Fruit fly (Drosophila melanogaster) whole organism, embryonic: Measurements from ENCODE around the gene CG12279.

Experiments used
- Adf1 ChIP-seq: fragments of 200-800 bp; sonication (Bioruptor generic); IDR thresholded peaks from 2 replicates; pipeline ENCODE4 v1.3.6; 2022; ENCODE audit warnings: missing biosample characterization, missing genetic modification characterization
- Asciz ChIP-seq: fragments of 200-800 bp; sonication (Bioruptor generic); optimal IDR thresholded peaks from 2 replicates; lab custom pipeline; 2017; ENCODE audit warnings: missing biosample characterization, mild to moderate bottlenecking, missing genetic modification characterization, missing genetic modification reagents
- CG10274 ChIP-seq: fragments of 200-800 bp; sonication (Bioruptor generic); optimal IDR thresholded peaks from 3 replicates; lab custom pipeline; 2017; ENCODE audit warnings: missing biosample characterization, mild to moderate bottlenecking, missing genetic modification characterization
- CG10321 ChIP-seq: fragments of 200-800 bp; sonication (Bioruptor generic); IDR thresholded peaks from 2 replicates; pipeline ENCODE4 v1.3.6; 2022; ENCODE audit warnings: missing biosample characterization, missing genetic modification characterization
- CG10366 ChIP-seq: fragments of 200-800 bp; sonication (Bioruptor generic); IDR thresholded peaks from 2 replicates; pipeline ENCODE4 v1.3.6; 2022; ENCODE audit warnings: missing biosample characterization, missing genetic modification characterization
- CG11695 ChIP-seq: fragments of 200-800 bp; sonication (Bioruptor generic); IDR thresholded peaks from 3 replicates; pipeline ENCODE4 v1.3.6; 2022; ENCODE audit warnings: missing biosample characterization, missing genetic modification characterization
- CG12104 ChIP-seq: fragments of 200-800 bp; sonication (Bioruptor generic); optimal IDR thresholded peaks from 3 replicates; lab custom pipeline; 2016; ENCODE audit warnings: missing biosample characterization, missing genetic modification characterization
- CG12236 ChIP-seq: fragments of 200-800 bp; sonication (Bioruptor generic); optimal IDR thresholded peaks from 2 replicates; lab custom pipeline; 2016; ENCODE audit warnings: missing biosample characterization, missing genetic modification characterization
- CG15011 ChIP-seq: fragments of 200-800 bp; sonication (Bioruptor generic); optimal IDR thresholded peaks from 3 replicates; lab custom pipeline; 2018; ENCODE audit warnings: missing biosample characterization, mild to moderate bottlenecking, missing genetic modification characterization
- CG1602 ChIP-seq: fragments of 200-800 bp; sonication (Bioruptor generic); optimal IDR thresholded peaks from 3 replicates; lab custom pipeline; 2016; ENCODE audit warnings: missing biosample characterization, missing genetic modification characterization
- CG16779 ChIP-seq: fragments of 200-800 bp; sonication (Bioruptor generic); IDR thresholded peaks from 2 replicates; pipeline ENCODE4 v1.3.6; 2022; ENCODE audit warnings: missing biosample characterization, missing genetic modification characterization
- CG1832 ChIP-seq: fragments of 200-800 bp; sonication (Bioruptor generic); optimal IDR thresholded peaks from 2 replicates; lab custom pipeline; 2017; ENCODE audit warnings: missing biosample characterization, mild to moderate bottlenecking, missing genetic modification characterization, inconsistent platforms
- CG18764 ChIP-seq: fragments of 200-800 bp; sonication (Bioruptor generic); optimal IDR thresholded peaks from 3 replicates; lab custom pipeline; 2016; ENCODE audit warnings: missing biosample characterization, missing genetic modification characterization
- CG2678 ChIP-seq: fragments of 200-800 bp; sonication (Bioruptor generic); optimal IDR thresholded peaks from 3 replicates; lab custom pipeline; 2019; ENCODE audit warnings: missing biosample characterization, mild to moderate bottlenecking, missing genetic modification characterization, moderate library complexity
- CG30020 ChIP-seq: fragments of 200-800 bp; optimal IDR thresholded peaks from 2 replicates; lab custom pipeline; 2019; ENCODE audit warnings: missing biosample characterization, mild to moderate bottlenecking, missing genetic modification characterization, moderate library complexity
- CG3163 ChIP-seq: fragments of 200-800 bp; sonication (Bioruptor generic); optimal IDR thresholded peaks from 3 replicates; lab custom pipeline; 2016; ENCODE audit warnings: missing biosample characterization, missing genetic modification characterization
- CG32532 ChIP-seq: fragments of 200-800 bp; sonication (Bioruptor generic); IDR thresholded peaks from 2 replicates; pipeline ENCODE4 v1.3.6; 2022; ENCODE audit warnings: missing biosample characterization, missing genetic modification characterization
- CG3281 ChIP-seq: fragments of 200-800 bp; sonication (Bioruptor generic); optimal IDR thresholded peaks from 3 replicates; lab custom pipeline; 2017; ENCODE audit warnings: missing biosample characterization, mild to moderate bottlenecking, missing genetic modification characterization
- CG34422 ChIP-seq: fragments of 200-800 bp; sonication (Bioruptor generic); IDR thresholded peaks from 3 replicates; pipeline ENCODE4 v1.3.6; 2022; ENCODE audit warnings: missing biosample characterization, missing genetic modification characterization
- CG42726 ChIP-seq: fragments of 200-800 bp; sonication (Bioruptor generic); IDR thresholded peaks from 2 replicates; pipeline ENCODE4 v1.3.6; 2022; ENCODE audit warnings: missing biosample characterization, missing genetic modification characterization; ENCODE audit not compliant: partially characterized antibody
- CG5180 ChIP-seq: fragments of 200-800 bp; sonication (Bioruptor generic); optimal IDR thresholded peaks from 3 replicates; lab custom pipeline; 2017; ENCODE audit warnings: missing biosample characterization, missing genetic modification characterization, mild to moderate bottlenecking, moderate library complexity, missing genetic modification reagents
- CG9215 ChIP-seq: fragments of 200-800 bp; sonication (Bioruptor generic); IDR thresholded peaks from 2 replicates; pipeline ENCODE4 v1.3.6; 2022; ENCODE audit warnings: missing biosample characterization, missing genetic modification characterization
- D19A ChIP-seq: fragments of 200-800 bp; optimal IDR thresholded peaks from 3 replicates; lab custom pipeline; 2019; ENCODE audit warnings: missing biosample characterization, mild to moderate bottlenecking, missing genetic modification characterization, moderate library complexity
- Dfd ChIP-seq, 2 experiments: fragments of >200 bp; optimal IDR thresholded peaks; 2 replicates each; lab custom pipeline; 2017; ENCODE audit warnings: missing biosample characterization in 2 of 2, missing genetic modification characterization in 2 of 2
- Elba2 ChIP-seq: fragments of 200-800 bp; sonication (Bioruptor generic); optimal IDR thresholded peaks from 3 replicates; lab custom pipeline; 2016; ENCODE audit warnings: missing biosample characterization, missing genetic modification characterization
- Fer1 ChIP-seq: fragments of 200-800 bp; sonication (Bioruptor generic); optimal IDR thresholded peaks from 2 replicates; lab custom pipeline; 2017; ENCODE audit warnings: missing biosample characterization, mild to moderate bottlenecking, missing genetic modification characterization
- Hand ChIP-seq: fragments of 200-800 bp; sonication (Bioruptor generic); optimal IDR thresholded peaks from 2 replicates; lab custom pipeline; 2017; ENCODE audit warnings: mild to moderate bottlenecking, missing biosample characterization, missing genetic modification reagents, missing genetic modification characterization
- Hmr ChIP-seq: fragments of 200-800 bp; sonication (Bioruptor generic); optimal IDR thresholded peaks from 3 replicates; lab custom pipeline; 2017; ENCODE audit warnings: mild to moderate bottlenecking, missing biosample characterization, missing genetic modification reagents, missing genetic modification characterization
- Lhr ChIP-seq: fragments of 200-800 bp; sonication (Bioruptor generic); optimal IDR thresholded peaks from 3 replicates; lab custom pipeline; 2017; ENCODE audit warnings: mild to moderate bottlenecking, missing biosample characterization, missing genetic modification reagents, missing genetic modification characterization
- Lim3 ChIP-seq: fragments of 200-800 bp; sonication (Bioruptor generic); IDR thresholded peaks from 2 replicates; pipeline ENCODE4 v1.3.6; 2022; ENCODE audit warnings: missing biosample characterization, missing genetic modification characterization
- Mad ChIP-seq: fragments of 200-800 bp; sonication (Bioruptor generic); optimal IDR thresholded peaks from 2 replicates; lab custom pipeline; 2016; ENCODE audit warnings: missing biosample characterization, missing genetic modification characterization
- NfI ChIP-seq: fragments of 200-800 bp; sonication (Bioruptor generic); optimal IDR thresholded peaks from 3 replicates; lab custom pipeline; 2018; ENCODE audit warnings: missing biosample characterization, mild to moderate bottlenecking, missing genetic modification characterization, moderate library complexity
- Sox100B ChIP-seq: fragments of 200-800 bp; sonication (Bioruptor generic); optimal IDR thresholded peaks from 3 replicates; lab custom pipeline; 2018; ENCODE audit warnings: missing biosample characterization, mild to moderate bottlenecking, missing genetic modification characterization
- Taf1 ChIP-seq: fragments of 200-800 bp; sonication (Bioruptor generic); IDR thresholded peaks from 2 replicates; pipeline ENCODE4 v1.3.6; 2022; ENCODE audit warnings: missing biosample characterization, missing genetic modification characterization
- bigmax ChIP-seq: fragments of 200-800 bp; sonication (Bioruptor generic); optimal IDR thresholded peaks from 2 replicates; lab custom pipeline; 2018; ENCODE audit warnings: missing biosample characterization, mild to moderate bottlenecking, missing genetic modification characterization
- dmrt99B ChIP-seq: fragments of 200-800 bp; sonication (Bioruptor generic); optimal IDR thresholded peaks from 2 replicates; lab custom pipeline; 2018; ENCODE audit warnings: missing biosample characterization, mild to moderate bottlenecking, missing genetic modification characterization, moderate library complexity
- esg ChIP-seq: fragments of 200-800 bp; sonication (Bioruptor generic); conservative IDR thresholded peaks from 2 replicates; pipeline ENCODE4 v1.3.6; 2022; ENCODE audit warnings: missing biosample characterization, missing genetic modification characterization
- ewg ChIP-seq: fragments of 200-800 bp; sonication (Bioruptor generic); optimal IDR thresholded peaks from 3 replicates; lab custom pipeline; 2017; ENCODE audit warnings: mild to moderate bottlenecking, missing biosample characterization, missing genetic modification reagents, missing genetic modification characterization
- exex ChIP-seq: fragments of 200-800 bp; sonication (Bioruptor generic); optimal IDR thresholded peaks from 4 replicates; lab custom pipeline; 2018; ENCODE audit warnings: missing biosample characterization, mild to moderate bottlenecking, missing genetic modification characterization, moderate library complexity
- fd102C ChIP-seq: fragments of 200-800 bp; sonication (Bioruptor generic); optimal IDR thresholded peaks from 2 replicates; lab custom pipeline; 2018; ENCODE audit warnings: missing biosample characterization, mild to moderate bottlenecking, missing genetic modification characterization, moderate library complexity
- fu2 ChIP-seq: fragments of 200-800 bp; sonication (Bioruptor generic); optimal IDR thresholded peaks from 2 replicates; lab custom pipeline; 2016; ENCODE audit warnings: missing biosample characterization, missing genetic modification characterization
- grau ChIP-seq: fragments of 200-800 bp; optimal IDR thresholded peaks from 3 replicates; lab custom pipeline; 2019; ENCODE audit warnings: missing biosample characterization, mild to moderate bottlenecking, missing genetic modification characterization, moderate library complexity
- h ChIP-seq: fragments of >200 bp; optimal IDR thresholded peaks from 2 replicates; lab custom pipeline; 2017
- ind ChIP-seq: fragments of 200-800 bp; sonication (Bioruptor generic); optimal IDR thresholded peaks from 3 replicates; lab custom pipeline; 2016; ENCODE audit warnings: missing biosample characterization, missing genetic modification characterization
- lab ChIP-seq: fragments of 200-800 bp; sonication (Bioruptor generic); optimal IDR thresholded peaks from 3 replicates; lab custom pipeline; 2017; ENCODE audit warnings: missing biosample characterization, missing genetic modification characterization, mild to moderate bottlenecking, moderate library complexity, missing genetic modification reagents
- lmd ChIP-seq: fragments of 200-800 bp; sonication (Bioruptor generic); IDR thresholded peaks from 2 replicates; pipeline ENCODE4 v1.3.6; 2022; ENCODE audit warnings: missing biosample characterization, missing genetic modification characterization
- lola ChIP-seq, 3 experiments: fragments of >200 bp in 2 of 3; fragments of 200-800 bp in 1 of 3; sonication (Bioruptor generic) in 1 of 3; optimal IDR thresholded peaks; 2 replicates each; lab custom pipeline; 2017 to 2019; ENCODE audit warnings: missing biosample characterization in 3 of 3, missing genetic modification characterization in 3 of 3, mild to moderate bottlenecking in 1 of 3, moderate library complexity in 1 of 3
- slp2 ChIP-seq: fragments of 200-800 bp; sonication (Bioruptor generic); optimal IDR thresholded peaks from 2 replicates; lab custom pipeline; 2016; ENCODE audit warnings: missing biosample characterization, missing genetic modification characterization
- trem ChIP-seq: fragments of 200-800 bp; optimal IDR thresholded peaks from 3 replicates; lab custom pipeline; 2019; ENCODE audit warnings: missing biosample characterization, mild to moderate bottlenecking, missing genetic modification characterization, moderate library complexity

CG12279 gene

DNA sequence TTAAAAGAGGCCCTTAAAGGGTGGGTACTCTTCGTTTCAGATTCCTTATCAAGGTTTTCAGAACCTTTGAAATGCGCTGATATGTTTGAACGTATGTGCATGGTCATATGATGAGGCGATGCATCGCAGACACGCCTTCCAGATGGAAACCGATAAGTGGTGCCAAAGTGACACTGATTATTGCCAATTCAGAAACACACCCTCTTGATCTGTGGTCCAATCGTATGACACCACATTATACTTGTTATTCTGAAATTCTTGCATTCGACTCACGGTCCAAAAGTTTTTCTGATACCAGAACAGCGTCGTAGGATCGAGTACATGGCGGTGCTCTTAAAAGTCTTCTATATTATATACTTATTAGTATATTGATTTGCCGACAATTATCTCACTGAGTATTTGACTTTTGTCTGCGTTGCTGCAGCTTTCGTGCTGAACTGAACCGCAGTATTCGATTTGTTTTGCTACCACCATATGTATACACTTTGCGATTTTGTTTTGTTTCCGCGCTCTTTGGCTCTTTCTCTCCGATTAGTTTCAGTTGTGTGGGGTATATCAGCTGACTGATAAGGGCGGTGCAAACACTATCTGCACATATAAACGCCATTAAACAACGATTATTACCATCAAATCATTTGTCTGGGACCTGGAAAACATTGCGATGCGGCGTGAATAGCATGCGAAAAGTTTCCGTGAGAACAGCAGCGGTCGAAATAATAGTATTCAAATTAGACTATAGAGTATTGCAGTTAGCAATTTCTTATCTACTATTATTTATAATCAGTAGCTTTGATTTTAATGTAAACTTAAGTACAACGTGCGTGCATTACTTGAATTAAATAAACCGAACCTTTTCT is 15.7 kb downstream of the CG12279 start (continued):
- no peak for TF ChIP-seq Elba2 (GFP tag; lab: Kevin White, UChicago)
- no peak for TF ChIP-seq CG9215 (GFP tag; lab: Robert Waterston, UW)
- no peak for TF ChIP-seq fd102C (GFP tag; lab: Kevin White, UChicago)
- no peak for TF ChIP-seq dmrt99B (tag; lab: Kevin White, UChicago)
- no peak for TF ChIP-seq lola (GFP tag; optimal IDR thresholded peaks at IDR 0.05; lab: Kevin White, UChicago)
- TF ChIP-seq esg (GFP tag; lab: Robert Waterston, UW) = no peak
- peak; percentile 98 for TF ChIP-seq exex (tag; lab: Kevin White, UChicago)
- TF ChIP-seq NfI (GFP tag; lab: Kevin White, UChicago) = no peak
- TF ChIP-seq Mad (GFP tag; lab: Kevin White, UChicago) = no peak
- no peak for TF ChIP-seq CG1832
- no peak for TF ChIP-seq Taf1
- no peak for TF ChIP-seq CG10274
- no peak for TF ChIP-seq CG12236 (GFP tag; lab: Kevin White, UChicago)
- no peak for TF ChIP-seq CG10321 (GFP tag; lab: Robert Waterston, UW)
- no peak for TF ChIP-seq CG34422
- peak; percentile 29 for TF ChIP-seq CG2678
- TF ChIP-seq lab = peak; percentile 40
- TF ChIP-seq ewg = no peak
- TF ChIP-seq CG5180 = no peak

DNA sequence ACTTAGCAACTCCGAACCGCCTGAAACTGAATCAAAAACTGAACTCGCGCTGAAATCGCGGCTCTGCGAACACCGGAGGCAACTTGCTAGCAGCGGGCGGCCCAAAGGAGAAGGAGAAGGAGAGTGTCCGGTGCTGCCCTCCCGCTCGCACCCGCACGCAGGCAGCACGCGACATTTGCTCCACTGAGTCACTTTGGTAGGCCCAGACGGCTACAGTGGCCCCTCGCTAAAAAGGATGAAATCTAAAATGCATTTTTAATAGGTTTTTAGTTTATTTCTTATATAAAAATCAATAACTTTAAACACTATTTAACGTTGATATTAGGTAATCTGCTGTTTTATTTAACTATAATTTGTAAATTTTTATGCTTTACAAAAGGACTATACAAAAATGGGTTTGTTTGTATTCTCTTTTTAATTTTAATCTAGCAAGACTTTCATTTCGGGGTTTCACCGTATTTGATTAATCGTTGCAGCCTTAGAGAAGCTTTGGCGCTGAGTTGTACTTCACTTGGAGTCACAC is 17.6 kb downstream of the CG12279 start, which contains the start of gene Men:
Men (minus strand) TSS at position 51 of the 523 bp plus-strand sequence.
- TF ChIP-seq bigmax (GFP tag; lab: Kevin White, UChicago) = no peak
- TF ChIP-seq CG3163 (GFP tag; lab: Kevin White, UChicago) = no peak
- no peak for TF ChIP-seq h (lab: Kevin White, UChicago)
- no peak for TF ChIP-seq CG16779 (GFP tag; lab: Robert Waterston, UW)
- peak; percentile 49 for TF ChIP-seq CG3281 (GFP tag; lab: Kevin White, UChicago)
- TF ChIP-seq fu2 = no peak
- no peak for TF ChIP-seq CG15011 (GFP tag; lab: Kevin White, UChicago)
- peak; percentile 40 for TF ChIP-seq CG30020 (tag; lab: Kevin White, UChicago)
- TF ChIP-seq ind (GFP tag; lab: Kevin White, UChicago) = peak; percentile 55
- TF ChIP-seq trem (tag; lab: Kevin White, UChicago) = peak; percentile 11
- peak; percentile 60 for TF ChIP-seq CG32532 (GFP tag; lab: Robert Waterston, UW)
- peak; percentile 7; the same call in 1 of the 2 replicates for TF ChIP-seq Adf1 (GFP tag; lab: Robert Waterston, UW)
- no peak for TF ChIP-seq Lim3 (GFP tag; lab: Robert Waterston, UW)
- TF ChIP-seq lmd (GFP tag; lab: Robert Waterston, UW) = peak; percentile 52
- peak; percentile 33 for TF ChIP-seq Asciz (GFP tag; lab: Kevin White, UChicago)
- no peak for TF ChIP-seq slp2 (GFP tag; lab: Kevin White, UChicago)
- TF ChIP-seq CG11695 (GFP tag; lab: Robert Waterston, UW) = peak; percentile 67; the same call in 1 of the 3 replicates
- peak; percentile 66 for TF ChIP-seq Hmr (GFP tag; lab: Kevin White, UChicago)
- peak; percentile 75 for TF ChIP-seq lab
- peak; percentile 76 for TF ChIP-seq Fer1 (GFP tag; lab: Kevin White, UChicago)
- peak; percentile 91 for TF ChIP-seq grau (tag; lab: Kevin White, UChicago)
- TF ChIP-seq Lhr (GFP tag; lab: Kevin White, UChicago) = no peak
- TF ChIP-seq CG12104 (GFP tag; lab: Kevin White, UChicago) = peak; percentile 48
- peak; percentile 77 for TF ChIP-seq Sox100B (GFP tag; lab: Kevin White, UChicago)
- no peak for TF ChIP-seq Hand
- peak; percentile 29 for TF ChIP-seq CG18764 (GFP tag; lab: Kevin White, UChicago)
- no peak for TF ChIP-seq CG42726 (GFP tag; lab: Robert Waterston, UW)
- TF ChIP-seq CG1602 (GFP tag; lab: Kevin White, UChicago) = peak; percentile 26
- TF ChIP-seq CG10366 (GFP tag; lab: Robert Waterston, UW) = peak; percentile 54
- TF ChIP-seq D19A (tag; lab: Kevin White, UChicago) = peak; percentile 62
- no peak for TF ChIP-seq Dfd (GFP tag; optimal IDR thresholded peaks at IDR 0.05; lab: Kevin White, UChicago)
